Worm (Caenorhabditis elegans) whole organism, L3 larva: ENCODE data around the gene Y66D12A.11.

Experiments
- ama-1 ChIP-seq: fragments of 150-350 bp; optimal IDR thresholded peaks from 2 replicates; lab custom pipeline; 2018
- daf-12 ChIP-seq: fragments of 150-350 bp; optimal IDR thresholded peaks from 2 replicates; lab custom pipeline; 2014; ENCODE audit warnings: missing biosample characterization, missing genetic modification reagents, missing genetic modification characterization
- jun-1 ChIP-seq: fragments of 150-350 bp; optimal IDR thresholded peaks from 2 replicates; lab custom pipeline; 2014; ENCODE audit warnings: missing biosample characterization, missing genetic modification reagents, missing genetic modification characterization
- nhr-25 ChIP-seq: sonication (generic microtip); optimal IDR thresholded peaks from 2 replicates; lab custom pipeline; 2017; ENCODE audit warnings: missing biosample characterization, missing genetic modification characterization
- pha-4 ChIP-seq: fragments of 150-350 bp; optimal IDR thresholded peaks from 2 replicates; lab custom pipeline; 2014; ENCODE audit warnings: missing biosample characterization, missing genetic modification reagents, missing genetic modification characterization
- sea-2 ChIP-seq: fragments of 150-350 bp; sonication (generic microtip); optimal IDR thresholded peaks from 4 replicates; lab custom pipeline; 2014; ENCODE audit warnings: missing biosample characterization, missing genetic modification reagents, missing genetic modification characterization
- snpc-4 ChIP-seq: fragments of 150-350 bp; optimal IDR thresholded peaks from 2 replicates; lab custom pipeline; 2014; ENCODE audit warnings: missing biosample characterization, missing genetic modification characterization

DNA sequence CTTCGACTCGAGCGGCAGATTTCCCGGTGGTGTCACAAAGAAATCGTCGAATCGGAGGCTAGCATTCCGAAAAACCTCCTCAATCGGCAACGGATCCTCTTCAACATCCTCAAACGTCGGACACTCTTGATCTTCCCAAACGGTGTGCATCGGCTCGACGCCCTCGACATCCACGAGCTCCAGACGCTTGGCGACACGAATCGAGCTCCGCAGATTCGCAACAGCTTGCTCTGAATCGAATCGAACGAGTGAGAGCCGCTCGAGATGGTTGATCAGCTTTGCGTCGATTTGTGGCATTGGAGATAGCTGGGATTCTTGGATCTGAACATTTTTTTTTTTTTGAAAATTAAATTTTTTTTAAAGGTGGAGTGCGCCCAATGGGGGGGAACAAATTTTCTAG is 16.1 kb downstream of the Y66D12A.11 start:
- TF ChIP-seq ama-1 (lab: Kevin White, UChicago) = no peak
- no peak for TF ChIP-seq nhr-25
- no peak for TF ChIP-seq sea-2 (GFP tag; lab: Kevin White, UChicago)
- TF ChIP-seq daf-12 (tag; lab: Kevin White, UChicago) = no peak
- TF ChIP-seq pha-4 (tag; lab: Kevin White, UChicago) = no peak
- no peak for TF ChIP-seq jun-1 (tag; lab: Kevin White, UChicago)
- no peak for TF ChIP-seq snpc-4 (tag; lab: Kevin White, UChicago)
